Worm (Caenorhabditis elegans) whole organism, L1 larva: Measurements from ENCODE around the gene F13E9.5.

Experiments used
- egl-13 ChIP-seq: sonication (generic microtip); optimal IDR thresholded peaks from 2 replicates; lab custom pipeline; 2016; ENCODE audit warnings: missing genotype, missing genetic modification reagents, missing genetic modification characterization, missing compliant biosample characterization
- fkh-10 ChIP-seq: sonication (generic microtip); optimal IDR thresholded peaks from 2 replicates; lab custom pipeline; 2017; ENCODE audit warnings: missing biosample characterization, missing genetic modification reagents, missing genetic modification characterization
- jun-1 ChIP-seq: fragments of 150-350 bp; optimal IDR thresholded peaks from 2 replicates; lab custom pipeline; 2014; ENCODE audit warnings: missing biosample characterization, missing genetic modification reagents, missing genetic modification characterization
- unc-130 ChIP-seq: fragments of 150-350 bp; optimal IDR thresholded peaks from 2 replicates; lab custom pipeline; 2017; ENCODE audit warnings: missing biosample characterization, missing genetic modification characterization, inconsistent platforms

ce11 chrIV:10880264-10880663 lies 3.9 kb downstream of the F13E9.5 start, which contains the start of gene fipr-15:
- TF ChIP-seq unc-130 (no peak), fkh-10 (GFP tag; lab: Kevin White, UChicago) (no peak), egl-13 (tag; lab: Kevin White, UChicago) (no peak), jun-1 (no peak)
